Fruit fly (Drosophila melanogaster): ENCODE results near the gene snRNP-U1-C.

Gene snRNP-U1-C

DNA sequence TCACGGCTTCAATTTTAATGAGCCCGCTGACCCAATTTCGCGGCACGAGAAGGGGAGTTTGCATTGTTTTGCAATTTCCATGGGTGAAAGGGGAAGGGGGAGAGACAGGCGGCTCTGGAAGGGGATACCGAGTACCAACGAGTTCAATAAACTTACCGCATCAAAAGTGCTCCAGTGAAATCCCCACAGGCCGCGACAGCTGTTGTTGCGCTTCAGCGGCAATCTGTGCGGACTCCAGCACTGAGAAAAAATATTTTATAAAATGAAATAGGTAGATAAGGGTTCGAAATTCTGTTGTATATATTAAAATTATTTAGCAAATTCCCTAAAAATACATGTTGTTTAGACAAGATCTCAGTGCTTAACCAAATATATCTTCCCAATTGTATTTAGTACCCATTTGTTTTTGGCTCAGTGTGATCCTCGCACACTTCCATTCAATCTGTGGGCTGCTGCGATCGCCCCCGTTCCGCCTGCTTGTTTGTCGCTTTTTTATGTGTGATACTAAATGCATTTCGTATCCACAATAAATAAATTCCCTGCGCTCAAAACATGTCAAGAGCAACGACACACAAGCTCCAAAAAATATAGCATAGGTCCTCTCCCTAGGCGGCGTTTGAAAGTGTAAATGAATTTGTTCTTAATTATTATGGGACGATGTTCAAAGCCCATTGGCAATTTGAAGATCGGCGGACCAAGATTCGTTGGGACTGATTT is 12.3 kb upstream of the snRNP-U1-C start (continued):
- peak; percentile 57 for TF ChIP-seq CG2202 (tag; optimal IDR thresholded peaks at IDR 0.05)
- peak; percentile 23 for TF ChIP-seq Bteb2 (GFP tag; optimal IDR thresholded peaks at IDR 0.05)
- peak; percentile 75 for TF ChIP-seq grau (tag; optimal IDR thresholded peaks at IDR 0.05)
- TF ChIP-seq NK7.1 (GFP tag; optimal IDR thresholded peaks at IDR 0.05), result peak; percentile 56
- TF ChIP-seq Nf-YC (tag; optimal IDR thresholded peaks at IDR 0.05), result peak; percentile 1
- TF ChIP-seq bowl (GFP tag; IDR thresholded peaks at IDR 0.05), result peak; percentile 58; the same call in 1 of the 2 replicates
- TF ChIP-seq Atf6 (GFP tag; IDR thresholded peaks at IDR 0.05), result peak; percentile 54; the same call in 1 of the 2 replicates
- TF ChIP-seq cwo (GFP tag; optimal IDR thresholded peaks at IDR 0.05), result peak; percentile 46
- peak; percentile 81 for TF ChIP-seq dimm (GFP tag; IDR thresholded peaks at IDR 0.05)
- no peak for TF ChIP-seq zen2 (GFP tag; IDR thresholded peaks at IDR 0.05; ENCODE audit: partially characterized antibody)
- TF ChIP-seq CG3065 (GFP tag; optimal IDR thresholded peaks at IDR 0.05), result peak; percentile 22
- peak; percentile 37 for TF ChIP-seq CG15514 (GFP tag; optimal IDR thresholded peaks at IDR 0.05)
- TF ChIP-seq croc (GFP tag; conservative IDR thresholded peaks at IDR 0.05), result peak; percentile 76
- TF ChIP-seq Dref (GFP tag; IDR thresholded peaks at IDR 0.05), result no peak
- TF ChIP-seq CG18764 (GFP tag; optimal IDR thresholded peaks at IDR 0.05), result peak; percentile 74
- TF ChIP-seq HLH3B (GFP tag; IDR thresholded peaks at IDR 0.05), result peak; percentile 78
- peak; percentile 80 for TF ChIP-seq CG10366 (GFP tag; IDR thresholded peaks at IDR 0.05)
- TF ChIP-seq Deaf1 (tag; optimal IDR thresholded peaks at IDR 0.05), result peak; percentile 20
- TF ChIP-seq sens-2 (GFP tag; IDR thresholded peaks at IDR 0.05), result peak; percentile 86
- no peak for TF ChIP-seq cad (GFP tag; optimal IDR thresholded peaks at IDR 0.05)
- peak; percentile 23 for TF ChIP-seq CG3281 (GFP tag; optimal IDR thresholded peaks at IDR 0.05)
- 0 out of 3 replicates have a peak, but pooled peaks have one; percentile 13 for TF ChIP-seq CG6175 (GFP tag; IDR thresholded peaks at IDR 0.05)
- peak; percentile 13; the same call in 1 of the 2 replicates for TF ChIP-seq CG4360 (GFP tag; IDR thresholded peaks at IDR 0.05)
- no peak for TF ChIP-seq CG16779 (GFP tag; IDR thresholded peaks at IDR 0.05)
- TF ChIP-seq CG12155 (GFP tag; optimal IDR thresholded peaks at IDR 0.05), result peak; percentile 33
- peak; percentile 75 for TF ChIP-seq esg (GFP tag; conservative IDR thresholded peaks at IDR 0.05)
- TF ChIP-seq CG18011 (GFP tag; optimal IDR thresholded peaks at IDR 0.05), result no peak
- TF ChIP-seq CG8924 (tag; optimal IDR thresholded peaks at IDR 0.05), result peak; percentile 83
- peak; percentile 2 for TF ChIP-seq her (GFP tag; optimal IDR thresholded peaks at IDR 0.05)
- TF ChIP-seq CG3838 (GFP tag; optimal IDR thresholded peaks at IDR 0.05), result peak; percentile 16
- TF ChIP-seq Sry-δ (GFP tag; optimal IDR thresholded peaks at IDR 0.05), result peak; percentile 21
- peak; percentile 88 for TF ChIP-seq Drgx (GFP tag; IDR thresholded peaks at IDR 0.05)
- TF ChIP-seq CG4730 (GFP tag; IDR thresholded peaks at IDR 0.05), result peak; percentile 62; the same call in 1 of the 2 replicates
- peak; percentile 68 for TF ChIP-seq Awh (GFP tag; IDR thresholded peaks at IDR 0.05)
- TF ChIP-seq CG32772 (GFP tag; IDR thresholded peaks at IDR 0.05), result peak; percentile 84
- no peak for TF ChIP-seq CkIIα-i1 (GFP tag; IDR thresholded peaks at IDR 0.05)
- TF ChIP-seq CG2889 (GFP tag; IDR thresholded peaks at IDR 0.05), result 0 out of 3 replicates have a peak, but pooled peaks have one; percentile 37
- TF ChIP-seq psq (GFP tag; optimal IDR thresholded peaks at IDR 0.05), result peak; percentile 22
- peak; percentile 12 for TF ChIP-seq Sry-β (GFP tag; optimal IDR thresholded peaks at IDR 0.05)
- TF ChIP-seq lbe (GFP tag; optimal IDR thresholded peaks at IDR 0.05), result peak; percentile 72
- TF ChIP-seq gem (tag; optimal IDR thresholded peaks at IDR 0.05), result peak; percentile 89
- peak; percentile 7 for TF ChIP-seq CG8290 (GFP tag; optimal IDR thresholded peaks at IDR 0.05)
- TF ChIP-seq CG8290 (tag; optimal IDR thresholded peaks at IDR 0.05), result no peak
- no peak for TF ChIP-seq CG31365 (tag; optimal IDR thresholded peaks at IDR 0.05)
- peak; percentile 47 for TF ChIP-seq E2f2 (GFP tag; IDR thresholded peaks at IDR 0.05)
- no peak for TF ChIP-seq CG13894 (tag; optimal IDR thresholded peaks at IDR 0.05)
- peak; percentile 52 for TF ChIP-seq NfI (GFP tag; optimal IDR thresholded peaks at IDR 0.05)
- TF ChIP-seq YL-1 (GFP tag; optimal IDR thresholded peaks at IDR 0.05), result no peak
- no peak for TF ChIP-seq ftz-f1 (GFP tag; optimal IDR thresholded peaks at IDR 0.05)
- peak; percentile 4 for TF ChIP-seq Usf (GFP tag; optimal IDR thresholded peaks at IDR 0.05)

Measured in whole organism, embryonic.